Fruit fly (Drosophila melanogaster) whole organism, wandering third instar larva: ENCODE data around the gene CG8960.

Experiments used
- CG9705 ChIP-seq: fragments of 200-800 bp; sonication (Bioruptor generic); optimal IDR thresholded peaks from 2 replicates; lab custom pipeline; 2018; ENCODE audit warnings: missing biosample characterization, mild to moderate bottlenecking, missing genetic modification characterization
- Hnf4 ChIP-seq: fragments of 200-800 bp; sonication (Bioruptor generic); optimal IDR thresholded peaks from 2 replicates; lab custom pipeline; 2016; ENCODE audit warnings: missing biosample characterization, mild to moderate bottlenecking, missing genetic modification characterization
- Myc ChIP-seq: fragments of >200 bp; optimal IDR thresholded peaks from 2 replicates; lab custom pipeline; 2017
- N ChIP-seq: fragments of >200 bp; optimal IDR thresholded peaks from 2 replicates; lab custom pipeline; 2018; ENCODE audit warnings: missing biosample characterization, missing external identifiers, missing genetic modification characterization
- Rel ChIP-seq, 2 experiments: fragments of 200-800 bp; sonication (Bioruptor generic) in 1 of 2; optimal IDR thresholded peaks; 2 replicates in 1 of 2; 3 replicates in 1 of 2; lab custom pipeline; 2016 to 2019; ENCODE audit warnings: mild to moderate bottlenecking in 2 of 2, missing biosample characterization in 2 of 2, missing genetic modification characterization in 2 of 2, moderate library complexity in 1 of 2
- Vsx2 ChIP-seq: fragments of 200-300, 225-300 bp; sonication (Bioruptor generic); optimal IDR thresholded peaks from 2 replicates; lab custom pipeline; 2018; ENCODE audit warnings: missing biosample characterization, missing genetic modification characterization; ENCODE audit not compliant: partially characterized antibody
- br ChIP-seq: fragments of 200-800 bp; sonication (Bioruptor generic); optimal IDR thresholded peaks from 2 replicates; lab custom pipeline; 2016; ENCODE audit warnings: missing biosample characterization, missing genetic modification characterization
- dsf ChIP-seq: sonication (Bioruptor generic); optimal IDR thresholded peaks from 2 replicates; lab custom pipeline; 2016; ENCODE audit warnings: missing biosample characterization, missing genetic modification characterization, borderline replicate concordance
- psq ChIP-seq: fragments of 200-800 bp; sonication (Bioruptor generic); optimal IDR thresholded peaks from 3 replicates; lab custom pipeline; 2017; ENCODE audit warnings: missing biosample characterization, mild to moderate bottlenecking, missing genetic modification characterization, moderate library complexity
- sage ChIP-seq: fragments of 200-800 bp; sonication (Bioruptor generic); optimal IDR thresholded peaks from 2 replicates; lab custom pipeline; 2016; ENCODE audit warnings: missing biosample characterization, mild to moderate bottlenecking, missing genetic modification characterization
- sv ChIP-seq: fragments of 200-800 bp; sonication (Bioruptor generic); optimal IDR thresholded peaks from 3 replicates; lab custom pipeline; 2016; ENCODE audit warnings: missing biosample characterization, missing genetic modification characterization
- usp ChIP-seq: fragments of >200 bp; optimal IDR thresholded peaks from 2 replicates; lab custom pipeline; 2017; ENCODE audit warnings: missing biosample characterization, missing genetic modification characterization

dm6 chr3L:2162623-2163022 lies 34.2 kb upstream of the CG8960 start:
- TF ChIP-seq N (GFP tag; lab: Kevin White, UChicago) = no peak
- no peak for TF ChIP-seq dsf (GFP tag; lab: Kevin White, UChicago)
- TF ChIP-seq br (GFP tag; lab: Kevin White, UChicago) = no peak
- no peak for TF ChIP-seq Myc (lab: Kevin White, UChicago)
- no peak for TF ChIP-seq sv (GFP tag; lab: Kevin White, UChicago)
- TF ChIP-seq sage (GFP tag; lab: Kevin White, UChicago) = no peak
- no peak for TF ChIP-seq Rel (GFP tag; optimal IDR thresholded peaks at IDR 0.05; lab: Kevin White, UChicago)
- TF ChIP-seq Rel (tag; optimal IDR thresholded peaks at IDR 0.05; lab: Kevin White, UChicago) = no peak
- TF ChIP-seq Vsx2 (GFP tag; lab: Kevin White, UChicago) = no peak
- TF ChIP-seq usp (GFP tag; lab: Kevin White, UChicago) = no peak
- no peak for TF ChIP-seq psq (GFP tag; lab: Kevin White, UChicago)
- no peak for TF ChIP-seq Hnf4
- no peak for TF ChIP-seq CG9705 (GFP tag; lab: Kevin White, UChicago)
